Worm (Caenorhabditis elegans) whole organism, mixed stage, embryonic: ENCODE measurements around the gene orc-1.

Source experiments
- ceh-43 ChIP-seq: fragments of 200-800 bp; sonication (Bioruptor generic); optimal IDR thresholded peaks from 2 replicates; lab custom pipeline; 2018; ENCODE audit warnings: mild to moderate bottlenecking, missing genetic modification characterization, moderate library complexity, missing compliant biosample characterization
- flh-1 ChIP-seq: fragments of 200-800 bp; sonication (Bioruptor generic); optimal IDR thresholded peaks from 2 replicates; lab custom pipeline; 2018; ENCODE audit warnings: mild to moderate bottlenecking, missing genetic modification characterization, moderate library complexity, missing compliant biosample characterization
- lsy-2 ChIP-seq: fragments of 150-350 bp; optimal IDR thresholded peaks from 2 replicates; lab custom pipeline; 2014; ENCODE audit warnings: missing biosample characterization, missing genetic modification characterization
- nhr-12 ChIP-seq: fragments of 150-350 bp; optimal IDR thresholded peaks from 2 replicates; lab custom pipeline; 2014; ENCODE audit warnings: missing biosample characterization, missing genetic modification characterization
- nhr-237 ChIP-seq: fragments of 150-350 bp; optimal IDR thresholded peaks from 2 replicates; lab custom pipeline; 2014; ENCODE audit warnings: missing biosample characterization, missing genetic modification characterization
- snpc-4 ChIP-seq: fragments of 150-350 bp; optimal IDR thresholded peaks from 2 replicates; lab custom pipeline; 2014; ENCODE audit warnings: missing biosample characterization, missing genetic modification characterization
- unc-62 ChIP-seq: fragments of 150-350 bp; optimal IDR thresholded peaks from 2 replicates; lab custom pipeline; 2014; ENCODE audit warnings: missing biosample characterization, missing genetic modification reagents, missing genetic modification characterization

- no peak for TF ChIP-seq nhr-237
- no peak for TF ChIP-seq lsy-2 (tag; lab: Kevin White, UChicago)
- no peak for TF ChIP-seq nhr-12 (tag; lab: Kevin White, UChicago)
- TF ChIP-seq snpc-4, result no peak
- TF ChIP-seq unc-62 (GFP tag; lab: Kevin White, UChicago), result no peak
- TF ChIP-seq ceh-43 (GFP tag; lab: Kevin White, UChicago), result no peak
- no peak for TF ChIP-seq flh-1 (GFP tag; lab: Kevin White, UChicago)
Measured at ce11 chrIII:10689057-10689456, 46.1 kb downstream of the orc-1 start, which contains the start of gene Y39A1A.31.
